Worm (Caenorhabditis elegans) whole organism, early embryonic: ENCODE data around the gene clc-7.

Experiments
- B0310.2 ChIP-seq: sonication (generic microtip); optimal IDR thresholded peaks from 2 replicates; lab custom pipeline; 2016; ENCODE audit warnings: mild to moderate bottlenecking, missing genetic modification characterization, missing compliant biosample characterization
- F13C5.2 ChIP-seq: sonication (generic microtip); optimal IDR thresholded peaks from 2 replicates; lab custom pipeline; 2017; ENCODE audit warnings: mild to moderate bottlenecking, missing genetic modification characterization, inconsistent platforms, missing compliant biosample characterization
- ama-1 ChIP-seq: fragments of 150-350 bp; optimal IDR thresholded peaks from 2 replicates; lab custom pipeline; 2014
- ceh-13 ChIP-seq: fragments of 200-800 bp; sonication (Bioruptor generic); optimal IDR thresholded peaks from 2 replicates; lab custom pipeline; 2018; ENCODE audit warnings: mild to moderate bottlenecking, missing genetic modification characterization, missing compliant biosample characterization
- ceh-36 ChIP-seq: sonication (generic microtip); optimal IDR thresholded peaks from 2 replicates; lab custom pipeline; 2016; ENCODE audit warnings: missing genetic modification characterization, inconsistent platforms, missing compliant biosample characterization
- ets-7 ChIP-seq: sonication (generic microtip); optimal IDR thresholded peaks from 2 replicates; lab custom pipeline; 2016; ENCODE audit warnings: missing genotype, missing genetic modification characterization, missing compliant biosample characterization
- flt-1 ChIP-seq: fragments of 200-800 bp; sonication (Bioruptor generic); IDR thresholded peaks from 2 replicates; pipeline ENCODE4 v1.3.6; 2022; ENCODE audit warnings: missing genetic modification characterization, missing compliant biosample characterization
- hmbx-1 ChIP-seq: sonication (generic microtip); optimal IDR thresholded peaks from 2 replicates; lab custom pipeline; 2016; ENCODE audit warnings: mild to moderate bottlenecking, missing genetic modification characterization, missing compliant biosample characterization
- pes-1 ChIP-seq: fragments of 200-800 bp; sonication (Bioruptor generic); IDR thresholded peaks from 2 replicates; pipeline ENCODE4 v1.3.6; 2022; ENCODE audit warnings: missing genetic modification reagents, missing genetic modification characterization, missing compliant biosample characterization
- scrt-1 ChIP-seq: fragments of 200-800 bp; sonication (Bioruptor generic); IDR thresholded peaks from 2 replicates; pipeline ENCODE4 v1.3.6; 2022; ENCODE audit warnings: missing genetic modification characterization, missing compliant biosample characterization
- sea-1 ChIP-seq: fragments of 200-800 bp; sonication (Bioruptor generic); conservative IDR thresholded peaks from 2 replicates; pipeline ENCODE4 v1.3.6; 2022; ENCODE audit warnings: missing genetic modification characterization, missing compliant biosample characterization
- tbx-11 ChIP-seq: fragments of 200-800 bp; sonication (Bioruptor generic); IDR thresholded peaks from 2 replicates; pipeline ENCODE4 v1.3.6; 2022; ENCODE audit warnings: missing genetic modification characterization, missing compliant biosample characterization
- tbx-37 ChIP-seq: fragments of 200-800 bp; sonication (Bioruptor generic); conservative IDR thresholded peaks from 2 replicates; pipeline ENCODE4 v1.3.6; 2022; ENCODE audit warnings: missing genetic modification reagents, missing genetic modification characterization, missing compliant biosample characterization

ce11 chrX:5086212-5086611, 18.3 kb downstream of the clc-7 start:
- TF ChIP-seq sea-1 (GFP tag; lab: Robert Waterston, UW) (no peak), ama-1 (lab: Kevin White, UChicago) (no peak), B0310.2 (tag; lab: Kevin White, UChicago) (no peak), ets-7 (tag; lab: Kevin White, UChicago) (no peak), ceh-36 (tag; lab: Kevin White, UChicago) (no peak), scrt-1 (GFP tag; lab: Robert Waterston, UW) (no peak), ceh-13 (GFP tag; lab: Kevin White, UChicago) (no peak), pes-1 (no peak), F13C5.2 (tag; lab: Kevin White, UChicago) (no peak), hmbx-1 (no peak), tbx-37 (GFP tag; lab: Robert Waterston, UW) (no peak), tbx-11 (GFP tag; lab: Robert Waterston, UW) (no peak), flt-1 (GFP tag; lab: Robert Waterston, UW) (no peak)
